Fruit fly (Drosophila melanogaster) whole organism, embryonic: ENCODE data around the gene CG15891.

Experiments
- B-H1 ChIP-seq: fragments of 200-800 bp; sonication (Bioruptor generic); IDR thresholded peaks from 3 replicates; pipeline ENCODE4 v1.3.6; 2022; ENCODE audit warnings: missing biosample characterization, missing genetic modification characterization
- CG13424 ChIP-seq: fragments of 200-800 bp; sonication (Bioruptor generic); optimal IDR thresholded peaks from 2 replicates; lab custom pipeline; 2019; ENCODE audit warnings: missing biosample characterization, mild to moderate bottlenecking, missing genetic modification characterization, moderate library complexity
- CG14667 ChIP-seq: fragments of 200-800 bp; sonication (Bioruptor generic); IDR thresholded peaks from 2 replicates; pipeline ENCODE4 v1.3.6; 2022; ENCODE audit warnings: missing biosample characterization, missing genetic modification characterization
- CG15269 ChIP-seq: fragments of 200-800 bp; sonication (Bioruptor generic); optimal IDR thresholded peaks from 2 replicates; lab custom pipeline; 2018; ENCODE audit warnings: missing biosample characterization, mild to moderate bottlenecking, missing genetic modification characterization, moderate library complexity
- CG1529 ChIP-seq: fragments of 200-800 bp; sonication (Bioruptor generic); optimal IDR thresholded peaks from 3 replicates; lab custom pipeline; 2018; ENCODE audit warnings: missing biosample characterization, missing genetic modification characterization
- CG15601 ChIP-seq: fragments of 200-800 bp; sonication (Bioruptor generic); optimal IDR thresholded peaks from 3 replicates; lab custom pipeline; 2019; ENCODE audit warnings: missing biosample characterization, mild to moderate bottlenecking, missing genetic modification characterization, moderate library complexity
- CG1602 ChIP-seq: fragments of 200-800 bp; sonication (Bioruptor generic); optimal IDR thresholded peaks from 3 replicates; lab custom pipeline; 2016; ENCODE audit warnings: missing biosample characterization, missing genetic modification characterization
- CG17186 ChIP-seq: fragments of 200-800 bp; sonication (Bioruptor generic); optimal IDR thresholded peaks from 3 replicates; lab custom pipeline; 2017; ENCODE audit warnings: missing biosample characterization, missing genetic modification reagents, missing genetic modification characterization
- CG17361 ChIP-seq: fragments of 200-800 bp; sonication (Bioruptor generic); IDR thresholded peaks from 3 replicates; pipeline ENCODE4 v1.3.6; 2022; ENCODE audit warnings: missing biosample characterization, missing genetic modification characterization
- CG2678 ChIP-seq: fragments of 200-800 bp; sonication (Bioruptor generic); optimal IDR thresholded peaks from 3 replicates; lab custom pipeline; 2019; ENCODE audit warnings: missing biosample characterization, mild to moderate bottlenecking, missing genetic modification characterization, moderate library complexity
- CG2712 ChIP-seq: fragments of 200-800 bp; optimal IDR thresholded peaks from 3 replicates; lab custom pipeline; 2019; ENCODE audit warnings: missing biosample characterization, mild to moderate bottlenecking, missing genetic modification characterization, moderate library complexity
- CG32772 ChIP-seq: fragments of 200-800 bp; sonication (Bioruptor generic); IDR thresholded peaks from 2 replicates; pipeline ENCODE4 v1.3.6; 2022; ENCODE audit warnings: missing biosample characterization, missing genetic modification characterization
- CG3281 ChIP-seq: fragments of 200-800 bp; sonication (Bioruptor generic); optimal IDR thresholded peaks from 3 replicates; lab custom pipeline; 2017; ENCODE audit warnings: missing biosample characterization, mild to moderate bottlenecking, missing genetic modification characterization
- CG34422 ChIP-seq: fragments of 200-800 bp; sonication (Bioruptor generic); IDR thresholded peaks from 3 replicates; pipeline ENCODE4 v1.3.6; 2022; ENCODE audit warnings: missing biosample characterization, missing genetic modification characterization
- CG4854 ChIP-seq: fragments of 200-800 bp; sonication (Bioruptor generic); optimal IDR thresholded peaks from 2 replicates; lab custom pipeline; 2016; ENCODE audit warnings: missing biosample characterization, missing genetic modification characterization, inconsistent platforms
- CG8388 ChIP-seq: fragments of 200-800 bp; sonication (Bioruptor generic); optimal IDR thresholded peaks from 2 replicates; lab custom pipeline; 2019; ENCODE audit warnings: missing biosample characterization, mild to moderate bottlenecking, missing genetic modification characterization, moderate library complexity
- CkIIα-i1 ChIP-seq: fragments of 200-800 bp; sonication (Bioruptor generic); IDR thresholded peaks from 2 replicates; pipeline ENCODE4 v1.3.6; 2022; ENCODE audit warnings: missing biosample characterization, missing genetic modification characterization
- D19A ChIP-seq: fragments of 200-800 bp; optimal IDR thresholded peaks from 3 replicates; lab custom pipeline; 2019; ENCODE audit warnings: missing biosample characterization, mild to moderate bottlenecking, missing genetic modification characterization, moderate library complexity
- Eip74EF ChIP-seq, 2 experiments: fragments of 200-800 bp in 1 of 2; fragments of >200 bp in 1 of 2; sonication (Bioruptor generic) in 1 of 2; optimal IDR thresholded peaks; 2 replicates each; lab custom pipeline; 2017 to 2019; ENCODE audit warnings: missing biosample characterization in 2 of 2, missing genetic modification characterization in 2 of 2, mild to moderate bottlenecking in 1 of 2, moderate library complexity in 1 of 2
- Elba2 ChIP-seq: fragments of 200-800 bp; sonication (Bioruptor generic); optimal IDR thresholded peaks from 3 replicates; lab custom pipeline; 2016; ENCODE audit warnings: missing biosample characterization, missing genetic modification characterization
- Mad ChIP-seq: fragments of 200-800 bp; sonication (Bioruptor generic); optimal IDR thresholded peaks from 2 replicates; lab custom pipeline; 2016; ENCODE audit warnings: missing biosample characterization, missing genetic modification characterization
- Med ChIP-seq: fragments of 200-800 bp; sonication (Bioruptor generic); peaks from one replicate; lab custom pipeline; 2016; ENCODE audit warnings: missing biosample characterization, missing genetic modification characterization, mild to moderate bottlenecking, inconsistent platforms, moderate library complexity
- Mrtf ChIP-seq: fragments of 200-800 bp; sonication (Bioruptor generic); IDR thresholded peaks from 3 replicates; pipeline ENCODE4 v1.3.6; 2022; ENCODE audit warnings: missing biosample characterization, missing genetic modification characterization
- NFAT ChIP-seq: fragments of 200-800 bp; sonication (Bioruptor generic); IDR thresholded peaks from 2 replicates; pipeline ENCODE4 v1.3.6; 2022; ENCODE audit warnings: missing biosample characterization, missing genetic modification characterization
- Ptx1 ChIP-seq: fragments of 200-800 bp; sonication (Bioruptor generic); IDR thresholded peaks from 2 replicates; pipeline ENCODE4 v1.3.6; 2022; ENCODE audit warnings: missing biosample characterization, missing genetic modification characterization
- Sox102F ChIP-seq: fragments of 200-800 bp; sonication (Bioruptor generic); optimal IDR thresholded peaks from 2 replicates; lab custom pipeline; 2018; ENCODE audit warnings: missing biosample characterization, mild to moderate bottlenecking, missing genetic modification characterization, moderate library complexity
- Ssrp ChIP-seq: fragments of 200-800 bp; sonication (Bioruptor generic); optimal IDR thresholded peaks from 2 replicates; lab custom pipeline; 2018; ENCODE audit warnings: missing biosample characterization, mild to moderate bottlenecking, missing genetic modification characterization, moderate library complexity
- Taf1 ChIP-seq: fragments of 200-800 bp; sonication (Bioruptor generic); IDR thresholded peaks from 2 replicates; pipeline ENCODE4 v1.3.6; 2022; ENCODE audit warnings: missing biosample characterization, missing genetic modification characterization
- ara ChIP-seq: fragments of 200-800 bp; sonication (Bioruptor generic); IDR thresholded peaks from 2 replicates; pipeline ENCODE4 v1.3.6; 2022; ENCODE audit warnings: missing biosample characterization, missing genetic modification characterization
- bsh ChIP-seq, 2 experiments: fragments of 200-800 bp; sonication (Bioruptor generic); optimal IDR thresholded peaks; 2 replicates each; lab custom pipeline; 2017 to 2018; ENCODE audit warnings: mild to moderate bottlenecking in 2 of 2, missing biosample characterization in 2 of 2, missing genetic modification characterization in 2 of 2, moderate library complexity in 1 of 2
- chinmo ChIP-seq: fragments of 200-800 bp; sonication (Bioruptor generic); IDR thresholded peaks from 4 replicates; pipeline ENCODE4 v1.3.6; 2022; ENCODE audit warnings: missing biosample characterization, missing genetic modification characterization; ENCODE audit not compliant: partially characterized antibody
- crol ChIP-seq: fragments of 200-800 bp; sonication (Bioruptor generic); IDR thresholded peaks from 2 replicates; pipeline ENCODE4 v1.3.6; 2022; ENCODE audit warnings: missing biosample characterization, missing genetic modification characterization
- dmrt99B ChIP-seq: fragments of 200-800 bp; sonication (Bioruptor generic); optimal IDR thresholded peaks from 2 replicates; lab custom pipeline; 2018; ENCODE audit warnings: missing biosample characterization, mild to moderate bottlenecking, missing genetic modification characterization, moderate library complexity
- dysf ChIP-seq: fragments of 200-800 bp; sonication (Bioruptor generic); IDR thresholded peaks from 3 replicates; pipeline ENCODE4 v1.3.6; 2022; ENCODE audit warnings: missing biosample characterization, missing genetic modification characterization
- gem ChIP-seq: fragments of 200-800 bp; sonication (Bioruptor generic); optimal IDR thresholded peaks from 2 replicates; lab custom pipeline; 2019; ENCODE audit warnings: missing biosample characterization, mild to moderate bottlenecking, missing genetic modification characterization, moderate library complexity
- gsb ChIP-seq: fragments of 200-800 bp; sonication (Bioruptor generic); IDR thresholded peaks from 2 replicates; pipeline ENCODE4 v1.3.6; 2022; ENCODE audit warnings: missing biosample characterization, missing genetic modification characterization
- hbn ChIP-seq: fragments of 200-800 bp; sonication (Bioruptor generic); IDR thresholded peaks from 2 replicates; pipeline ENCODE4 v1.3.6; 2022; ENCODE audit warnings: missing biosample characterization, missing genetic modification characterization; ENCODE audit not compliant: partially characterized antibody
- jumu ChIP-seq: fragments of 200-800 bp; sonication (Bioruptor generic); optimal IDR thresholded peaks from 3 replicates; lab custom pipeline; 2016; ENCODE audit warnings: missing biosample characterization, missing genetic modification characterization
- nmo ChIP-seq: fragments of 200-800 bp; sonication (Bioruptor generic); optimal IDR thresholded peaks from 2 replicates; lab custom pipeline; 2018; ENCODE audit warnings: missing biosample characterization, mild to moderate bottlenecking, missing genetic modification characterization, moderate library complexity
- nom ChIP-seq: fragments of 200-800 bp; sonication (Bioruptor generic); optimal IDR thresholded peaks from 2 replicates; lab custom pipeline; 2017; ENCODE audit warnings: missing biosample characterization, missing genetic modification characterization, mild to moderate bottlenecking, moderate library complexity, missing genetic modification reagents
- pfk ChIP-seq: fragments of 200-800 bp; sonication (Bioruptor generic); optimal IDR thresholded peaks from 2 replicates; lab custom pipeline; 2018; ENCODE audit warnings: missing biosample characterization, mild to moderate bottlenecking, missing genetic modification characterization, moderate library complexity
- row ChIP-seq: fragments of 200-800 bp; sonication (Bioruptor generic); IDR thresholded peaks from 3 replicates; pipeline ENCODE4 v1.3.6; 2022; ENCODE audit warnings: missing biosample characterization, missing genetic modification characterization
- sd ChIP-seq: fragments of 200-800 bp; sonication (Bioruptor generic); optimal IDR thresholded peaks from 3 replicates; lab custom pipeline; 2018; ENCODE audit warnings: missing biosample characterization, mild to moderate bottlenecking, missing genetic modification characterization, moderate library complexity
- sens ChIP-seq: fragments of 200-800 bp; sonication (Bioruptor generic); peaks from one replicate; lab custom pipeline; 2016; ENCODE audit warnings: missing biosample characterization, missing genetic modification characterization
- sob ChIP-seq: fragments of 200-800 bp; sonication (Bioruptor generic); IDR thresholded peaks from 2 replicates; pipeline ENCODE4 v1.3.6; 2022; ENCODE audit warnings: missing biosample characterization, missing genetic modification characterization
- stwl ChIP-seq: fragments of 200-800 bp; sonication (Bioruptor generic); optimal IDR thresholded peaks from 3 replicates; lab custom pipeline; 2018; ENCODE audit warnings: missing biosample characterization, mild to moderate bottlenecking, missing genetic modification characterization, moderate library complexity
- vfl ChIP-seq: fragments of 200-800 bp; sonication (Bioruptor generic); optimal IDR thresholded peaks from 2 replicates; lab custom pipeline; 2016; ENCODE audit warnings: missing biosample characterization, missing genetic modification characterization

The CG15891 gene

dm6 chrX:6334945-6335344 lies 39.8 kb upstream of the CG15891 start:
- peak; percentile 64 for TF ChIP-seq crol
- TF ChIP-seq CG34422 (GFP tag; lab: Robert Waterston, UW), result no peak
- 0 out of 2 replicates have a peak, but pooled peaks have one; percentile 5 for TF ChIP-seq NFAT
- TF ChIP-seq stwl, result no peak
- TF ChIP-seq Taf1 (GFP tag; lab: Robert Waterston, UW), result no peak
- TF ChIP-seq chinmo, result peak; percentile 58; the same call in 1 of the 4 replicates

DNA sequence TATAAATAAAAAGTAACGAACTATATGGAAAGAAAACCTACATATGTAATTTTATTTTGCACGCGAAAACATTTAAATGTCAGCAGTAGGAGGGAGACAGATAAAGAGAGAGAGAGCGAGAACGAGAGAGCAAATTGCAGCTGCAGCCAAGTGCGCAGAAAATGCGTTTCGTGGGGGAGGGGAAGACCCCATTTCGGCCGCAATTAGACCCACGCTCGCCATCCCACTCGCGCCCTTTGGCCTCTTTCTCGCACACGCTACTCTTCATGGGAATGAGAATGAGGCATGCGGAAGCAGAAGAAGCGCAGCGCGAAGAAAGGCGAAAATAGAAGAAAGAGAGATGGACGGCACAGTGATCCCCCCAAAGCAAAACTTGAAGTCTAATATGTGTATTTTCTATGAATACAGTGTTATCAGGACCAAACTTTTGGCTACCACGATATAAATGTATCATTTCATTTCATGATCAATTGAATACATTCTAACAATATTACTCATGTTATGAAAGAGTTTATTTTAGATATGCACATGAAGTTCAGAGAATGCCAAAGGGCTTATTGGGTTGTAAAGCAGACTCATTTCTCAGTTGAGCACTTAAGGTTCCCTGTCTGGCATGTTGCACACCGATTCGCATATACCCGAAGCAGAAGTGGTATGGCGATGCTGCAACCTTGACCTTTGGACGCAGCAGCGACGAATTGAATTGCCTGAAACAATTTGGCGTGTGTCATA lies 38.0 kb upstream of the CG15891 start:
- TF ChIP-seq CG8388 (no peak), B-H1 (no peak), Mad (no peak), CkIIα-i1 (GFP tag; lab: Robert Waterston, UW) (no peak), sob (GFP tag; lab: Robert Waterston, UW) (no peak), D19A (tag; lab: Kevin White, UChicago) (peak; percentile 6), CG1529 (GFP tag; lab: Kevin White, UChicago) (no peak), NFAT (no peak), CG14667 (GFP tag; lab: Robert Waterston, UW) (no peak), ara (GFP tag; lab: Robert Waterston, UW) (no peak), CG3281 (no peak), vfl (GFP tag; lab: Kevin White, UChicago) (no peak), Eip74EF (GFP tag; optimal IDR thresholded peaks at IDR 0.05; lab: Kevin White, UChicago) (peak in 1 of 2 experiments; percentile 26), CG4854 (GFP tag; lab: Kevin White, UChicago) (no peak), CG17361 (peak; percentile 24; the same call in 1 of the 3 replicates), CG2678 (tag; lab: Kevin White, UChicago) (peak; percentile 6), CG1602 (GFP tag; lab: Kevin White, UChicago) (no peak), CG17186 (no peak), row (GFP tag; lab: Robert Waterston, UW) (peak; percentile 39; the same call in 2 of the 3 replicates), CG15601 (tag; lab: Kevin White, UChicago) (no peak), Med (GFP tag; lab: Kevin White, UChicago) (peak; percentile 60), CG32772 (GFP tag; lab: Robert Waterston, UW) (0 out of 2 replicates have a peak, but pooled peaks have one; percentile 16), nmo (peak; percentile 9), Mrtf (GFP tag; lab: Robert Waterston, UW) (no peak), gem (tag; lab: Kevin White, UChicago) (peak; percentile 31), Sox102F (peak; percentile 22), Ssrp (tag; lab: Kevin White, UChicago) (peak; percentile 7), dmrt99B (tag; lab: Kevin White, UChicago) (peak; percentile 28), dysf (GFP tag; lab: Robert Waterston, UW) (0 out of 3 replicates have a peak, but pooled peaks have one; percentile 16), Ptx1 (GFP tag; lab: Robert Waterston, UW) (0 out of 2 replicates have a peak, but pooled peaks have one; percentile 34), sens (GFP tag; lab: Kevin White, UChicago) (peak; percentile 57), jumu (GFP tag; lab: Kevin White, UChicago) (no peak), bsh (GFP tag; optimal IDR thresholded peaks at IDR 0.05; lab: Kevin White, UChicago) (peak; percentile 5 to 28), nom (peak; percentile 12), Elba2 (no peak), gsb (GFP tag; lab: Robert Waterston, UW) (no peak), stwl (no peak), sd (tag; lab: Kevin White, UChicago) (no peak), hbn (GFP tag; lab: Robert Waterston, UW) (no peak), CG2712 (peak; percentile 1), CG13424 (tag; lab: Kevin White, UChicago) (peak; percentile 26), CG15269 (tag; lab: Kevin White, UChicago) (peak; percentile 12), pfk (GFP tag; lab: Kevin White, UChicago) (no peak)
